Fruit fly (Drosophila melanogaster): Measurements from ENCODE around the gene CG17440.
A peak's percentile ranks its signal among the peaks of the same experiment; 100 is the strongest.

CG17440 gene

dm6 chrX:9243417-9243884 is 26.3 kb downstream of the CG17440 start, which contains the start of the genes mxc and Larp7 (continued):
- no peak for TF ChIP-seq btn (GFP tag; optimal IDR thresholded peaks at IDR 0.05)
- peak; percentile 61 for TF ChIP-seq CG9727 (GFP tag; optimal IDR thresholded peaks at IDR 0.05)
- TF ChIP-seq slp2 (GFP tag; optimal IDR thresholded peaks at IDR 0.05): peak; percentile 57
- no peak for TF ChIP-seq CG31365 (tag; optimal IDR thresholded peaks at IDR 0.05)
- no peak for TF ChIP-seq Vsx1 (GFP tag; optimal IDR thresholded peaks at IDR 0.05)
- TF ChIP-seq CG4820 (GFP tag; optimal IDR thresholded peaks at IDR 0.05): peak; percentile 41
- TF ChIP-seq CG15269 (tag; optimal IDR thresholded peaks at IDR 0.05): no peak
- TF ChIP-seq B-H1 (GFP tag; IDR thresholded peaks at IDR 0.05): no peak
- TF ChIP-seq z (GFP tag; IDR thresholded peaks at IDR 0.05): no peak
- TF ChIP-seq jigr1 (GFP tag; IDR thresholded peaks at IDR 0.05): 0 out of 3 replicates have a peak, but pooled peaks have one; percentile 15
- no peak for TF ChIP-seq pros (GFP tag; optimal IDR thresholded peaks at IDR 0.05)
- peak; percentile 86 for TF ChIP-seq sna (GFP tag; IDR thresholded peaks at IDR 0.05; ENCODE audit: partially characterized antibody)
- TF ChIP-seq CG1024 (GFP tag; IDR thresholded peaks at IDR 0.05): no peak
- no peak for TF ChIP-seq tio (GFP tag; optimal IDR thresholded peaks at IDR 0.05)
- TF ChIP-seq CG17361 (GFP tag; IDR thresholded peaks at IDR 0.05): no peak; the same call in 1 of the 3 replicates
- TF ChIP-seq lilli (GFP tag; optimal IDR thresholded peaks at IDR 0.05): peak; percentile 74
- TF ChIP-seq CG10431 (GFP tag; optimal IDR thresholded peaks at IDR 0.05): no peak
- TF ChIP-seq CG14667 (GFP tag; IDR thresholded peaks at IDR 0.05): 0 out of 2 replicates have a peak, but pooled peaks have one; percentile 6
- no peak for TF ChIP-seq Hr39 (optimal IDR thresholded peaks at IDR 0.05)
- peak; percentile 68 for TF ChIP-seq trem (tag; optimal IDR thresholded peaks at IDR 0.05)
- no peak for TF ChIP-seq CG3407 (GFP tag; optimal IDR thresholded peaks at IDR 0.05)
- peak; percentile 38; the same call in 1 of the 3 replicates for TF ChIP-seq CG2889 (GFP tag; IDR thresholded peaks at IDR 0.05)
- TF ChIP-seq fru (optimal IDR thresholded peaks at IDR 0.05): no peak
- peak; percentile 53 for TF ChIP-seq CG8924 (tag; optimal IDR thresholded peaks at IDR 0.05)
- TF ChIP-seq grn (GFP tag; optimal IDR thresholded peaks at IDR 0.05): no peak
- peak; percentile 77 for TF ChIP-seq zfh2 (GFP tag; optimal IDR thresholded peaks at IDR 0.05)
- TF ChIP-seq CG15073 (GFP tag; optimal IDR thresholded peaks at IDR 0.05): no peak
- no peak for TF ChIP-seq CG15479 (GFP tag; optimal IDR thresholded peaks at IDR 0.05)
- peak; percentile 85 for TF ChIP-seq sens (GFP tag)
- peak; percentile 24; the same call in 1 of the 3 replicates for TF ChIP-seq CG14050 (GFP tag; IDR thresholded peaks at IDR 0.05)
- no peak for TF ChIP-seq CG17568 (GFP tag; optimal IDR thresholded peaks at IDR 0.05)
- no peak for TF ChIP-seq h (optimal IDR thresholded peaks at IDR 0.05)
- peak; percentile 38; the same call in 1 of the 2 replicates for TF ChIP-seq sob (GFP tag; IDR thresholded peaks at IDR 0.05)
- peak; percentile 54 for TF ChIP-seq CG10543 (GFP tag; optimal IDR thresholded peaks at IDR 0.05)
- TF ChIP-seq CG4730 (GFP tag; IDR thresholded peaks at IDR 0.05): no peak
- no peak for TF ChIP-seq GATAe (GFP tag; conservative IDR thresholded peaks at IDR 0.05)
- no peak for TF ChIP-seq Oaz (GFP tag; IDR thresholded peaks at IDR 0.05)
- peak; percentile 6 for TF ChIP-seq fd102C (GFP tag; optimal IDR thresholded peaks at IDR 0.05)
- 0 out of 2 replicates have a peak, but pooled peaks have one; percentile 26 for TF ChIP-seq CG31224 (GFP tag; IDR thresholded peaks at IDR 0.05)
- no peak for TF ChIP-seq Ada2b (GFP tag; IDR thresholded peaks at IDR 0.05)
- TF ChIP-seq CG16779 (GFP tag; IDR thresholded peaks at IDR 0.05): no peak
- no peak for TF ChIP-seq mirr (GFP tag; optimal IDR thresholded peaks at IDR 0.05)
- no peak for TF ChIP-seq CrebB (tag; optimal IDR thresholded peaks at IDR 0.05)
- TF ChIP-seq CG31441 (GFP tag; IDR thresholded peaks at IDR 0.05): no peak
- TF ChIP-seq salm (tag; optimal IDR thresholded peaks at IDR 0.05): no peak
- TF ChIP-seq CG18011 (GFP tag; optimal IDR thresholded peaks at IDR 0.05): no peak
- no peak for TF ChIP-seq CG10147 (GFP tag; optimal IDR thresholded peaks at IDR 0.05)
- peak; percentile 78 for TF ChIP-seq CHES-1-like (GFP tag; optimal IDR thresholded peaks at IDR 0.05)
- peak; percentile 64; the same call in 1 of the 3 replicates for TF ChIP-seq mld (GFP tag; IDR thresholded peaks at IDR 0.05; ENCODE audit: partially characterized antibody)
- TF ChIP-seq pita (GFP tag; optimal IDR thresholded peaks at IDR 0.05): no peak
- TF ChIP-seq CG7987 (GFP tag; optimal IDR thresholded peaks at IDR 0.05): no peak
- TF ChIP-seq Sry-δ (GFP tag; optimal IDR thresholded peaks at IDR 0.05): peak; percentile 82
